Worm (Caenorhabditis elegans) whole organism, L1 larva: Measurements from ENCODE around the gene Y55F3BR.2.

ENCODE experiments used
- C16A3.4 ChIP-seq: fragments of 150-350 bp; optimal IDR thresholded peaks from 2 replicates; lab custom pipeline; 2014; ENCODE audit warnings: missing biosample characterization, missing genetic modification characterization
- C34B4.2 ChIP-seq: sonication (generic microtip); optimal IDR thresholded peaks from 2 replicates; lab custom pipeline; 2017; ENCODE audit warnings: mild to moderate bottlenecking, missing genetic modification characterization, missing compliant biosample characterization
- F16B12.6 ChIP-seq: fragments of 150-350 bp; optimal IDR thresholded peaks from 2 replicates; lab custom pipeline; 2014; ENCODE audit warnings: missing biosample characterization, missing genetic modification characterization
- Y116A8C.19 ChIP-seq: sonication (generic microtip); optimal IDR thresholded peaks from 2 replicates; lab custom pipeline; 2016; ENCODE audit warnings: missing compliant biosample characterization, missing genetic modification characterization, borderline replicate concordance
- aha-1 ChIP-seq: fragments of 150-350 bp; optimal IDR thresholded peaks from 2 replicates; lab custom pipeline; 2014; ENCODE audit warnings: missing biosample characterization, missing genetic modification characterization
- blmp-1 ChIP-seq: fragments of 150-350 bp; optimal IDR thresholded peaks from 2 replicates; lab custom pipeline; 2014; ENCODE audit warnings: missing biosample characterization, missing genetic modification characterization
- ceh-63 ChIP-seq: fragments of 200-800 bp; sonication (Bioruptor generic); optimal IDR thresholded peaks from 2 replicates; lab custom pipeline; 2018; ENCODE audit warnings: mild to moderate bottlenecking, missing genetic modification characterization, missing compliant biosample characterization
- ceh-8 ChIP-seq: fragments of 200-800 bp; sonication (Bioruptor generic); optimal IDR thresholded peaks from 2 replicates; lab custom pipeline; 2018; ENCODE audit warnings: mild to moderate bottlenecking, missing genetic modification characterization, moderate library complexity, missing compliant biosample characterization
- ceh-88 ChIP-seq: fragments of 200-800 bp; sonication (Bioruptor generic); IDR thresholded peaks from 2 replicates; pipeline ENCODE4 v1.3.6; 2022; ENCODE audit warnings: missing genetic modification characterization, missing compliant biosample characterization
- ceh-90 ChIP-seq: sonication (generic microtip); optimal IDR thresholded peaks from 2 replicates; lab custom pipeline; 2016; ENCODE audit warnings: missing genetic modification characterization, missing compliant biosample characterization
- dpl-1 ChIP-seq, 3 experiments: fragments of 150-350 bp in 2 of 3; sonication (generic microtip) in 1 of 3; optimal IDR thresholded peaks; 2 replicates each; lab custom pipeline; 2014 to 2017; ENCODE audit warnings: missing biosample characterization in 3 of 3, missing genetic modification characterization in 3 of 3, missing genetic modification reagents in 3 of 3
- efl-1 ChIP-seq, 4 experiments: fragments of 150-350 bp; optimal IDR thresholded peaks in 3 of 4; peaks in 1 of 4; 1 replicate in 1 of 4; 2 replicates in 3 of 4; lab custom pipeline; 2014; ENCODE audit warnings: missing biosample characterization in 2 of 4, missing genetic modification characterization in 2 of 4, missing genetic modification reagents in 2 of 4
- egl-13 ChIP-seq: sonication (generic microtip); optimal IDR thresholded peaks from 2 replicates; lab custom pipeline; 2016; ENCODE audit warnings: missing genotype, missing genetic modification reagents, missing genetic modification characterization, missing compliant biosample characterization
- elt-3 ChIP-seq, 6 experiments: fragments of 150-350 bp in 1 of 6; sonication (generic microtip); optimal IDR thresholded peaks; 2 replicates each; lab custom pipeline; 2017 to 2018; ENCODE audit warnings: missing biosample characterization in 6 of 6, missing genetic modification characterization in 6 of 6, inconsistent platforms in 1 of 6
- ets-5 ChIP-seq: fragments of 200-800 bp; sonication (Bioruptor generic); IDR thresholded peaks from 2 replicates; pipeline ENCODE4 v1.3.6; 2022; ENCODE audit warnings: missing genetic modification characterization, missing compliant biosample characterization
- fkh-4 ChIP-seq: sonication (generic microtip); optimal IDR thresholded peaks from 2 replicates; lab custom pipeline; 2016; ENCODE audit warnings: missing compliant biosample characterization, missing genetic modification characterization, borderline replicate concordance
- grh-1 ChIP-seq: fragments of 200-800 bp; sonication (Bioruptor generic); IDR thresholded peaks from 2 replicates; pipeline ENCODE4 v1.3.6; 2022; ENCODE audit warnings: missing genetic modification reagents, missing genetic modification characterization, missing compliant biosample characterization
- hlh-17 ChIP-seq: fragments of 200-800 bp; sonication (Bioruptor generic); optimal IDR thresholded peaks from 2 replicates; lab custom pipeline; 2018; ENCODE audit warnings: missing genetic modification characterization, mild to moderate bottlenecking, missing compliant biosample characterization, moderate library complexity, borderline replicate concordance
- hlh-4 ChIP-seq: sonication (generic microtip); optimal IDR thresholded peaks from 2 replicates; lab custom pipeline; 2016; ENCODE audit warnings: mild to moderate bottlenecking, missing genetic modification characterization, missing compliant biosample characterization
- hpl-2 ChIP-seq: fragments of 150-350 bp; optimal IDR thresholded peaks from 2 replicates; lab custom pipeline; 2014; ENCODE audit warnings: missing biosample characterization, missing genetic modification reagents, missing genetic modification characterization
- irx-1 ChIP-seq: sonication (generic microtip); optimal IDR thresholded peaks from 2 replicates; lab custom pipeline; 2016; ENCODE audit warnings: missing genetic modification characterization, missing compliant biosample characterization
- jun-1 ChIP-seq: fragments of 150-350 bp; optimal IDR thresholded peaks from 2 replicates; lab custom pipeline; 2014; ENCODE audit warnings: missing biosample characterization, missing genetic modification reagents, missing genetic modification characterization
- lin-14 ChIP-seq: fragments of 200-800 bp; sonication (Bioruptor generic); optimal IDR thresholded peaks from 2 replicates; lab custom pipeline; 2018; ENCODE audit warnings: mild to moderate bottlenecking, missing genetic modification characterization, moderate library complexity, missing compliant biosample characterization
- lin-15B ChIP-seq: fragments of 150-350 bp; sonication (generic microtip); optimal IDR thresholded peaks from 3 replicates; lab custom pipeline; 2014; ENCODE audit warnings: missing biosample characterization, missing genetic modification characterization
- lin-35 ChIP-seq, 2 experiments: fragments of 150-350 bp; optimal IDR thresholded peaks; 2 replicates each; lab custom pipeline; 2014; ENCODE audit warnings: missing biosample characterization in 2 of 2, missing genetic modification characterization in 2 of 2, missing genetic modification reagents in 2 of 2
- lsy-2 ChIP-seq, 2 experiments: fragments of 150-350 bp; optimal IDR thresholded peaks; 2 replicates each; lab custom pipeline; 2014; ENCODE audit warnings: missing biosample characterization in 2 of 2, missing genetic modification characterization in 2 of 2
- mep-1 ChIP-seq: fragments of 150-350 bp; optimal IDR thresholded peaks from 2 replicates; lab custom pipeline; 2014; ENCODE audit warnings: missing biosample characterization, missing genetic modification characterization
- nhr-11 ChIP-seq: fragments of 150-350 bp; optimal IDR thresholded peaks from 2 replicates; lab custom pipeline; 2014; ENCODE audit warnings: missing biosample characterization, missing genetic modification characterization
- nhr-237 ChIP-seq: fragments of 150-350 bp; optimal IDR thresholded peaks from 2 replicates; lab custom pipeline; 2014; ENCODE audit warnings: missing biosample characterization, missing genetic modification characterization
- nhr-47 ChIP-seq: sonication (generic microtip); optimal IDR thresholded peaks from 2 replicates; lab custom pipeline; 2016; ENCODE audit warnings: mild to moderate bottlenecking, missing genetic modification characterization, moderate library complexity, missing compliant biosample characterization
- pax-3 ChIP-seq: fragments of 200-800 bp; sonication (Bioruptor generic); optimal IDR thresholded peaks from 2 replicates; lab custom pipeline; 2018; ENCODE audit warnings: mild to moderate bottlenecking, missing genetic modification characterization, moderate library complexity, missing compliant biosample characterization
- snpc-4 ChIP-seq: fragments of 150-350 bp; optimal IDR thresholded peaks from 2 replicates; lab custom pipeline; 2014; ENCODE audit warnings: missing biosample characterization, missing genetic modification characterization
- sptf-1 ChIP-seq: fragments of 150-350 bp; optimal IDR thresholded peaks from 2 replicates; lab custom pipeline; 2014; ENCODE audit warnings: missing biosample characterization, missing genetic modification characterization
- swsn-7 ChIP-seq: sonication (generic microtip); optimal IDR thresholded peaks from 2 replicates; lab custom pipeline; 2016; ENCODE audit warnings: missing genetic modification characterization, missing compliant biosample characterization
- unc-86 ChIP-seq: sonication (generic microtip); optimal IDR thresholded peaks from 2 replicates; lab custom pipeline; 2016; ENCODE audit warnings: missing genetic modification characterization, missing compliant biosample characterization
- unc-98 ChIP-seq: fragments of 200-800 bp; sonication (Bioruptor generic); IDR thresholded peaks from 2 replicates; pipeline ENCODE4 v1.3.6; 2022; ENCODE audit warnings: missing genetic modification characterization, missing compliant biosample characterization
- xbp-1 ChIP-seq: sonication (generic microtip); optimal IDR thresholded peaks from 2 replicates; lab custom pipeline; 2016; ENCODE audit warnings: missing genetic modification characterization, missing compliant biosample characterization
- zip-4 ChIP-seq: fragments of 200-800 bp; sonication (Bioruptor generic); optimal IDR thresholded peaks from 2 replicates; lab custom pipeline; 2018; ENCODE audit warnings: mild to moderate bottlenecking, missing genetic modification characterization, moderate library complexity, missing compliant biosample characterization

The Y55F3BR.2 gene

ce11 chrIV:829691-830090, 29.0 kb upstream of the Y55F3BR.2 start:
- TF ChIP-seq hlh-17 (GFP tag; lab: Kevin White, UChicago) (no peak), irx-1 (no peak), swsn-7 (tag; lab: Kevin White, UChicago) (no peak), fkh-4 (tag; lab: Kevin White, UChicago) (no peak), dpl-1 (GFP tag; optimal IDR thresholded peaks at IDR 0.05; lab: Kevin White, UChicago) (no peak), unc-98 (GFP tag; lab: Robert Waterston, UW) (no peak), aha-1 (tag; lab: Kevin White, UChicago) (no peak), zip-4 (GFP tag; lab: Kevin White, UChicago) (no peak), sptf-1 (tag; lab: Kevin White, UChicago) (no peak), lin-14 (no peak)

ce11 chrIV:830262-830960, 28.3 kb upstream of the Y55F3BR.2 start:
- no peak for TF ChIP-seq efl-1 (optimal IDR thresholded peaks at IDR 0.05; lab: Kevin White, UChicago)
- TF ChIP-seq efl-1 (GFP tag; optimal IDR thresholded peaks at IDR 0.05 in 1 of 2; lab: Kevin White, UChicago), result peak in 1 of 2 experiments; percentile 54
- no peak for TF ChIP-seq dpl-1 (GFP tag; optimal IDR thresholded peaks at IDR 0.05; lab: Kevin White, UChicago)
- TF ChIP-seq jun-1 (tag; lab: Kevin White, UChicago), result no peak
- TF ChIP-seq hlh-4, result no peak
- TF ChIP-seq nhr-11 (tag; lab: Kevin White, UChicago), result no peak
- no peak for TF ChIP-seq xbp-1 (tag; lab: Kevin White, UChicago)

ce11 chrIV:831796-832486, 26.8 kb upstream of the Y55F3BR.2 start, which contains the start of the genes madf-1 and Y55F3BR.10:
Gene madf-1 (minus strand): TSS chrIV:831896.
Gene Y55F3BR.10 (plus strand): TSS chrIV:832436.
- TF ChIP-seq snpc-4 (tag; lab: Kevin White, UChicago) (no peak), ceh-90 (no peak), ets-5 (no peak), nhr-237 (tag; lab: Kevin White, UChicago) (no peak), egl-13 (no peak), unc-98 (GFP tag; lab: Robert Waterston, UW) (no peak), grh-1 (no peak)
- TF ChIP-seq, all 84 proteins: peak for 0

ce11 chrIV:833517-833916, 25.2 kb upstream of the Y55F3BR.2 start:
- TF ChIP-seq hlh-17 (GFP tag; lab: Kevin White, UChicago) (no peak), mep-1 (tag; lab: Kevin White, UChicago) (peak; percentile 29), dpl-1 (GFP tag; optimal IDR thresholded peaks at IDR 0.05; lab: Kevin White, UChicago) (peak in 1 of 3 experiments; percentile 6), lin-35 (GFP tag; optimal IDR thresholded peaks at IDR 0.05; lab: Kevin White, UChicago) (no peak), lsy-2 (tag; optimal IDR thresholded peaks at IDR 0.05; lab: Kevin White, UChicago) (peak in 1 of 2 experiments; percentile 7), blmp-1 (peak; percentile 99)

ce11 chrIV:842095-842494, 16.6 kb upstream of the Y55F3BR.2 start, which contains the start of gene Y55F3BR.6:
Gene Y55F3BR.6 (minus strand): TSS chrIV:842126.
- TF ChIP-seq unc-86 (tag; lab: Kevin White, UChicago), result no peak
- TF ChIP-seq dpl-1 (GFP tag; optimal IDR thresholded peaks at IDR 0.05; lab: Kevin White, UChicago), result peak; percentile 27 to 71 (median 57)
- no peak for TF ChIP-seq ceh-88 (GFP tag; lab: Robert Waterston, UW)
- no peak for TF ChIP-seq Y116A8C.19 (tag; lab: Kevin White, UChicago)
- no peak for TF ChIP-seq C16A3.4 (tag; lab: Kevin White, UChicago)
- TF ChIP-seq grh-1, result no peak
- TF ChIP-seq efl-1 (optimal IDR thresholded peaks at IDR 0.05; lab: Kevin White, UChicago), result peak; percentile 65 to 97
- TF ChIP-seq efl-1 (GFP tag; optimal IDR thresholded peaks at IDR 0.05 in 1 of 2; lab: Kevin White, UChicago), result peak; percentile 82 to 93
- TF ChIP-seq irx-1, result no peak
- TF ChIP-seq hpl-2 (GFP tag; lab: Kevin White, UChicago), result no peak
- no peak for TF ChIP-seq C34B4.2 (tag; lab: Kevin White, UChicago)
- TF ChIP-seq nhr-11 (tag; lab: Kevin White, UChicago), result no peak
- peak; percentile 29 to 70 for TF ChIP-seq lin-35 (GFP tag; optimal IDR thresholded peaks at IDR 0.05; lab: Kevin White, UChicago)
- no peak for TF ChIP-seq ceh-63 (GFP tag; lab: Kevin White, UChicago)
- no peak for TF ChIP-seq lin-15B (tag; lab: Kevin White, UChicago)
- no peak for TF ChIP-seq nhr-47
- TF ChIP-seq elt-3 (tag; optimal IDR thresholded peaks at IDR 0.05; lab: Kevin White, UChicago), result no peak
- no peak for TF ChIP-seq pax-3
- TF ChIP-seq hlh-4, result no peak
- peak; percentile 58 for TF ChIP-seq F16B12.6 (tag; lab: Kevin White, UChicago)
- no peak for TF ChIP-seq ceh-8 (GFP tag; lab: Kevin White, UChicago)
- no peak for TF ChIP-seq hlh-17 (GFP tag; lab: Kevin White, UChicago)
